Fruit fly (Drosophila melanogaster) whole organism, embryonic: ENCODE measurements around the gene Gr89a.

Source experiments
- Antp ChIP-seq: fragments of 200-800 bp; sonication (Bioruptor generic); optimal IDR thresholded peaks from 3 replicates; lab custom pipeline; 2016; ENCODE audit warnings: missing biosample characterization, missing genetic modification characterization
- CG10209 ChIP-seq: fragments of 200-800 bp; sonication (Bioruptor generic); optimal IDR thresholded peaks from 3 replicates; lab custom pipeline; 2017; ENCODE audit warnings: missing biosample characterization, mild to moderate bottlenecking, missing genetic modification characterization, missing genetic modification reagents
- CG10267 ChIP-seq: fragments of 200-800 bp; sonication (Bioruptor generic); optimal IDR thresholded peaks from 2 replicates; lab custom pipeline; 2018; ENCODE audit warnings: missing biosample characterization, mild to moderate bottlenecking, missing genetic modification characterization, moderate library complexity
- CG11560 ChIP-seq: fragments of 200-800 bp; sonication (Bioruptor generic); IDR thresholded peaks from 3 replicates; pipeline ENCODE4 v1.3.6; 2022; ENCODE audit warnings: missing biosample characterization, missing genetic modification characterization
- CG13894 ChIP-seq: fragments of 200-800 bp; sonication (Bioruptor generic); optimal IDR thresholded peaks from 3 replicates; lab custom pipeline; 2018; ENCODE audit warnings: missing biosample characterization, mild to moderate bottlenecking, missing genetic modification characterization, moderate library complexity
- CG14710 ChIP-seq: fragments of 200-800 bp; sonication (Bioruptor generic); optimal IDR thresholded peaks from 3 replicates; lab custom pipeline; 2019; ENCODE audit warnings: missing biosample characterization, mild to moderate bottlenecking, missing genetic modification characterization, moderate library complexity
- CG17328 ChIP-seq: fragments of 200-800 bp; sonication (Bioruptor generic); IDR thresholded peaks from 2 replicates; pipeline ENCODE4 v1.3.6; 2022; ENCODE audit warnings: missing biosample characterization, missing genetic modification characterization
- CG18476 ChIP-seq: fragments of 200-800 bp; sonication (Bioruptor generic); optimal IDR thresholded peaks from 2 replicates; lab custom pipeline; 2016; ENCODE audit warnings: missing biosample characterization, mild to moderate bottlenecking, missing genetic modification characterization
- CG2199 ChIP-seq: fragments of 200-800 bp; sonication (Bioruptor generic); IDR thresholded peaks from 3 replicates; pipeline ENCODE4 v1.3.6; 2022; ENCODE audit warnings: missing biosample characterization, missing genetic modification characterization
- CG2889 ChIP-seq: fragments of 200-800 bp; sonication (Bioruptor generic); IDR thresholded peaks from 3 replicates; pipeline ENCODE4 v1.3.6; 2022; ENCODE audit warnings: missing biosample characterization, missing genetic modification characterization
- CG3281 ChIP-seq: fragments of 200-800 bp; sonication (Bioruptor generic); optimal IDR thresholded peaks from 3 replicates; lab custom pipeline; 2017; ENCODE audit warnings: missing biosample characterization, mild to moderate bottlenecking, missing genetic modification characterization
- CG43689 ChIP-seq: fragments of 200-800 bp; sonication (Bioruptor generic); IDR thresholded peaks from 2 replicates; pipeline ENCODE4 v1.3.6; 2022; ENCODE audit warnings: missing biosample characterization, missing genetic modification characterization
- CG4854 ChIP-seq: fragments of 200-800 bp; sonication (Bioruptor generic); optimal IDR thresholded peaks from 2 replicates; lab custom pipeline; 2016; ENCODE audit warnings: missing biosample characterization, missing genetic modification characterization, inconsistent platforms
- CG5245 ChIP-seq: fragments of 200-800 bp; sonication (Bioruptor generic); optimal IDR thresholded peaks from 3 replicates; lab custom pipeline; 2016; ENCODE audit warnings: missing biosample characterization, missing genetic modification characterization
- CG5953 ChIP-seq: fragments of 200-800 bp; sonication (Bioruptor generic); IDR thresholded peaks from 2 replicates; pipeline ENCODE4 v1.3.6; 2022; ENCODE audit warnings: missing biosample characterization, missing genetic modification characterization
- CG6175 ChIP-seq: fragments of 200-800 bp; sonication (Bioruptor generic); IDR thresholded peaks from 3 replicates; pipeline ENCODE4 v1.3.6; 2022; ENCODE audit warnings: missing biosample characterization, missing genetic modification characterization
- CG7372 ChIP-seq: fragments of 200-800 bp; sonication (Bioruptor generic); IDR thresholded peaks from 2 replicates; pipeline ENCODE4 v1.3.6; 2022; ENCODE audit warnings: missing biosample characterization, missing genetic modification characterization
- CG8944 ChIP-seq: fragments of 200-800 bp; sonication (Bioruptor generic); optimal IDR thresholded peaks from 3 replicates; lab custom pipeline; 2016; ENCODE audit warnings: missing biosample characterization, missing genetic modification characterization
- D19B ChIP-seq: fragments of 200-800 bp; sonication (Bioruptor generic); optimal IDR thresholded peaks from 2 replicates; lab custom pipeline; 2017; ENCODE audit warnings: missing biosample characterization, mild to moderate bottlenecking, missing genetic modification characterization
- Dfd ChIP-seq, 2 experiments: fragments of >200 bp; optimal IDR thresholded peaks; 2 replicates each; lab custom pipeline; 2017; ENCODE audit warnings: missing biosample characterization in 2 of 2, missing genetic modification characterization in 2 of 2
- E2f2 ChIP-seq: fragments of 200-800 bp; sonication (Bioruptor generic); IDR thresholded peaks from 2 replicates; pipeline ENCODE4 v1.3.6; 2022; ENCODE audit warnings: missing biosample characterization, missing genetic modification characterization
- Ets65A ChIP-seq: fragments of 200-800 bp; sonication (Bioruptor generic); peaks from one replicate; lab custom pipeline; 2016; ENCODE audit warnings: missing biosample characterization, missing genetic modification characterization
- Hr51 ChIP-seq, 2 experiments: fragments of 200-800 bp; sonication (Bioruptor generic); optimal IDR thresholded peaks; 2 replicates in 1 of 2; 3 replicates in 1 of 2; lab custom pipeline; 2016 to 2018; ENCODE audit warnings: missing biosample characterization in 2 of 2, missing genetic modification characterization in 2 of 2, mild to moderate bottlenecking in 1 of 2, moderate library complexity in 1 of 2
- Mes4 ChIP-seq: fragments of 200-800 bp; sonication (Bioruptor generic); optimal IDR thresholded peaks from 2 replicates; lab custom pipeline; 2016; ENCODE audit warnings: missing biosample characterization, missing genetic modification characterization
- Nf-YB ChIP-seq: fragments of 200-800 bp; sonication (Bioruptor generic); optimal IDR thresholded peaks from 3 replicates; lab custom pipeline; 2019; ENCODE audit warnings: missing biosample characterization, mild to moderate bottlenecking, missing genetic modification characterization, moderate library complexity
- ato ChIP-seq: fragments of 200-800 bp; sonication (Bioruptor generic); IDR thresholded peaks from 2 replicates; pipeline ENCODE4 v1.3.6; 2022; ENCODE audit warnings: missing biosample characterization, missing genetic modification characterization; ENCODE audit not compliant: partially characterized antibody
- bbx ChIP-seq: fragments of 200-800 bp; sonication (Bioruptor generic); IDR thresholded peaks from 2 replicates; pipeline ENCODE4 v1.3.6; 2022; ENCODE audit warnings: missing biosample characterization, missing genetic modification characterization; ENCODE audit not compliant: partially characterized antibody
- bsh ChIP-seq, 2 experiments: fragments of 200-800 bp; sonication (Bioruptor generic); optimal IDR thresholded peaks; 2 replicates each; lab custom pipeline; 2017 to 2018; ENCODE audit warnings: mild to moderate bottlenecking in 2 of 2, missing biosample characterization in 2 of 2, missing genetic modification characterization in 2 of 2, moderate library complexity in 1 of 2
- cato ChIP-seq: fragments of 200-800 bp; sonication (Bioruptor generic); optimal IDR thresholded peaks from 2 replicates; lab custom pipeline; 2016; ENCODE audit warnings: missing biosample characterization, missing genetic modification characterization, borderline replicate concordance
- chif ChIP-seq, 2 experiments: fragments of 200-800 bp; sonication (Bioruptor generic); optimal IDR thresholded peaks; 3 replicates each; lab custom pipeline; 2016; ENCODE audit warnings: missing biosample characterization in 2 of 2, missing genetic modification characterization in 2 of 2
- corto ChIP-seq: fragments of 200-800 bp; sonication (Bioruptor generic); optimal IDR thresholded peaks from 2 replicates; lab custom pipeline; 2016; ENCODE audit warnings: missing biosample characterization, mild to moderate bottlenecking, missing genetic modification characterization, moderate library complexity
- crp ChIP-seq, 2 experiments: fragments of 200-800 bp; sonication (Bioruptor generic); optimal IDR thresholded peaks; 2 replicates in 1 of 2; 3 replicates in 1 of 2; lab custom pipeline; 2017; ENCODE audit warnings: missing biosample characterization in 2 of 2, missing genetic modification characterization in 2 of 2, mild to moderate bottlenecking in 1 of 2, moderate library complexity in 1 of 2
- dan ChIP-seq: fragments of 200-800 bp; sonication (Bioruptor generic); IDR thresholded peaks from 2 replicates; pipeline ENCODE4 v1.3.6; 2022; ENCODE audit warnings: missing biosample characterization, missing genetic modification characterization
- dpn ChIP-seq, 2 experiments: fragments of 200-800 bp; sonication (Bioruptor generic); optimal IDR thresholded peaks; 3 replicates each; lab custom pipeline; 2016; ENCODE audit warnings: missing biosample characterization in 2 of 2, missing genetic modification characterization in 2 of 2
- fu2 ChIP-seq: fragments of 200-800 bp; sonication (Bioruptor generic); optimal IDR thresholded peaks from 2 replicates; lab custom pipeline; 2016; ENCODE audit warnings: missing biosample characterization, missing genetic modification characterization
- grn ChIP-seq: fragments of 200-800 bp; sonication (Bioruptor generic); optimal IDR thresholded peaks from 3 replicates; lab custom pipeline; 2017; ENCODE audit warnings: missing biosample characterization, missing genetic modification characterization
- gro ChIP-seq: fragments of 200-800 bp; sonication (Bioruptor generic); optimal IDR thresholded peaks from 2 replicates; lab custom pipeline; 2016; ENCODE audit warnings: missing biosample characterization, missing genetic modification characterization
- hbn ChIP-seq: fragments of 200-800 bp; sonication (Bioruptor generic); IDR thresholded peaks from 2 replicates; pipeline ENCODE4 v1.3.6; 2022; ENCODE audit warnings: missing biosample characterization, missing genetic modification characterization; ENCODE audit not compliant: partially characterized antibody
- hth ChIP-seq: fragments of >200 bp; optimal IDR thresholded peaks from 2 replicates; lab custom pipeline; 2017; ENCODE audit warnings: inconsistent platforms
- jigr1 ChIP-seq: fragments of 200-800 bp; sonication (Bioruptor generic); IDR thresholded peaks from 3 replicates; pipeline ENCODE4 v1.3.6; 2022; ENCODE audit warnings: missing biosample characterization, missing genetic modification characterization
- ken ChIP-seq: fragments of 200-800 bp; sonication (Bioruptor generic); IDR thresholded peaks from 3 replicates; pipeline ENCODE4 v1.3.6; 2022; ENCODE audit warnings: missing biosample characterization, missing genetic modification characterization
- klu ChIP-seq: fragments of 200-800 bp; sonication (Bioruptor generic); IDR thresholded peaks from 2 replicates; pipeline ENCODE4 v1.3.6; 2022; ENCODE audit warnings: missing biosample characterization, missing genetic modification characterization
- knrl ChIP-seq: fragments of 200-800 bp; sonication (Bioruptor generic); IDR thresholded peaks from 3 replicates; pipeline ENCODE4 v1.3.6; 2022; ENCODE audit warnings: missing biosample characterization, missing genetic modification characterization; ENCODE audit not compliant: partially characterized antibody
- mirr ChIP-seq: fragments of 200-800 bp; sonication (Bioruptor generic); optimal IDR thresholded peaks from 3 replicates; lab custom pipeline; 2018; ENCODE audit warnings: missing biosample characterization, mild to moderate bottlenecking, missing genetic modification characterization
- oc ChIP-seq: fragments of 200-800 bp; sonication (Bioruptor generic); optimal IDR thresholded peaks from 2 replicates; lab custom pipeline; 2018; ENCODE audit warnings: missing biosample characterization, mild to moderate bottlenecking, missing genetic modification characterization, moderate library complexity
- salm ChIP-seq: fragments of 200-800 bp; sonication (Bioruptor generic); optimal IDR thresholded peaks from 2 replicates; lab custom pipeline; 2018; ENCODE audit warnings: missing biosample characterization, mild to moderate bottlenecking, missing genetic modification characterization
- sna ChIP-seq: fragments of 200-800 bp; sonication (Bioruptor generic); IDR thresholded peaks from 2 replicates; pipeline ENCODE4 v1.3.6; 2022; ENCODE audit warnings: missing biosample characterization, missing genetic modification characterization; ENCODE audit not compliant: partially characterized antibody
- ssp ChIP-seq: fragments of 200-800 bp; sonication (Bioruptor generic); IDR thresholded peaks from 2 replicates; pipeline ENCODE4 v1.3.6; 2022; ENCODE audit warnings: missing biosample characterization, missing genetic modification characterization
- twi ChIP-seq: fragments of 200-800 bp; optimal IDR thresholded peaks from 2 replicates; lab custom pipeline; 2019; ENCODE audit warnings: missing biosample characterization, mild to moderate bottlenecking, missing genetic modification characterization, moderate library complexity
- unc-4 ChIP-seq: fragments of 200-800 bp; sonication (Bioruptor generic); IDR thresholded peaks from 2 replicates; pipeline ENCODE4 v1.3.6; 2022; ENCODE audit warnings: missing biosample characterization, missing genetic modification characterization; ENCODE audit not compliant: partially characterized antibody

The Gr89a gene

dm6 chr3R:16497379-16497778, 1.4 kb downstream of the Gr89a start (continued):
- TF ChIP-seq CG6175 (GFP tag; lab: Robert Waterston, UW) (peak; percentile 86), ssp (GFP tag; lab: Robert Waterston, UW) (peak; percentile 81), unc-4 (GFP tag; lab: Robert Waterston, UW) (no peak), crp (GFP tag; optimal IDR thresholded peaks at IDR 0.05; lab: Kevin White, UChicago) (peak in 1 of 2 experiments; percentile 29), hbn (GFP tag; lab: Robert Waterston, UW) (no peak), chif (GFP tag; optimal IDR thresholded peaks at IDR 0.05; lab: Kevin White, UChicago) (peak; percentile 50 to 78), Hr51 (GFP tag; optimal IDR thresholded peaks at IDR 0.05; lab: Kevin White, UChicago) (peak; percentile 67 to 88), CG3281 (GFP tag; lab: Kevin White, UChicago) (peak; percentile 82), CG14710 (tag; lab: Kevin White, UChicago) (peak; percentile 80), Dfd (GFP tag; optimal IDR thresholded peaks at IDR 0.05; lab: Kevin White, UChicago) (no peak), CG13894 (tag; lab: Kevin White, UChicago) (no peak), Nf-YB (GFP tag; lab: Kevin White, UChicago) (peak; percentile 54), CG11560 (peak; percentile 76), grn (GFP tag; lab: Kevin White, UChicago) (peak; percentile 12), Ets65A (GFP tag; lab: Kevin White, UChicago) (peak; percentile 95), jigr1 (GFP tag; lab: Robert Waterston, UW) (no peak), CG18476 (GFP tag; lab: Kevin White, UChicago) (peak; percentile 71), CG8944 (GFP tag; lab: Kevin White, UChicago) (peak; percentile 78), E2f2 (GFP tag; lab: Robert Waterston, UW) (peak; percentile 96), dpn (GFP tag; optimal IDR thresholded peaks at IDR 0.05; lab: Kevin White, UChicago) (peak; percentile 70 to 88), CG2889 (GFP tag; lab: Robert Waterston, UW) (peak; percentile 71; the same call in 2 of the 3 replicates), cato (GFP tag; lab: Kevin White, UChicago) (peak; percentile 68), CG10209 (GFP tag; lab: Kevin White, UChicago) (peak; percentile 86), twi (peak; percentile 62), CG5953 (GFP tag; lab: Robert Waterston, UW) (peak; percentile 90), oc (tag; lab: Kevin White, UChicago) (peak; percentile 73), mirr (GFP tag; lab: Kevin White, UChicago) (no peak), Antp (GFP tag; lab: Kevin White, UChicago) (peak; percentile 74), CG43689 (peak; percentile 42; the same call in 1 of the 2 replicates), D19B (GFP tag; lab: Kevin White, UChicago) (peak; percentile 62), dan (GFP tag; lab: Robert Waterston, UW) (no peak), corto (GFP tag; lab: Kevin White, UChicago) (no peak), CG4854 (GFP tag; lab: Kevin White, UChicago) (peak; percentile 72), CG5245 (GFP tag; lab: Kevin White, UChicago) (peak; percentile 90), CG17328 (GFP tag; lab: Robert Waterston, UW) (peak; percentile 82), hth (lab: Kevin White, UChicago) (no peak), knrl (GFP tag; lab: Robert Waterston, UW) (no peak; the same call in 2 of the 3 replicates), bbx (GFP tag; lab: Robert Waterston, UW) (no peak), sna (no peak), ken (GFP tag; lab: Robert Waterston, UW) (peak; percentile 89), gro (GFP tag; lab: Kevin White, UChicago) (no peak), bsh (GFP tag; optimal IDR thresholded peaks at IDR 0.05; lab: Kevin White, UChicago) (peak; percentile 45 to 86), klu (peak; percentile 48; the same call in 1 of the 2 replicates), Mes4 (GFP tag; lab: Kevin White, UChicago) (peak; percentile 19), CG10267 (peak; percentile 84), CG2199 (GFP tag; lab: Robert Waterston, UW) (peak; percentile 92; the same call in 2 of the 3 replicates), salm (tag; lab: Kevin White, UChicago) (peak; percentile 62), ato (peak; percentile 41; the same call in 1 of the 2 replicates), fu2 (GFP tag; lab: Kevin White, UChicago) (peak; percentile 61), CG7372 (peak; percentile 74)
